Worm (Caenorhabditis elegans): ENCODE measurements around the gene F09E5.16.

DNA sequence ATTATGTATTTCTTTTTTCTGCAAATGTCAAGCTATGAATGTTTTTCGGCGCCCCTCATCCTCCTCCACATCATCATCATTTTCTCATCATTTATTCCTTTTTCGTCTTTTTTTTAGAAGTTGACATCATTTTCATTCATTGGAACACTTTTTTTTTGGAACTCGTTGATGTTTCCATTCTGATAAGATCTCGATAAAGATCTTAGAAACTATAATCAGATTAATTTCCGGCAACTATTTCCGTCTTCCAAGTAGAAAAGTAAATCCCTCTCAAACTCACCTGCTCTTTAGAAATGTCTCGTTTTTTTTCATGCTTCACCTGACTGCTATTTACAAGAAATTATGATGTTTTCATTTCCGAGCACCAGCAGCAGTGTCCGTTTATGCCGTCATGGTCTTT is 36.6 kb downstream of the F09E5.16 start:
- TF ChIP-seq somi-1 (GFP tag; optimal IDR thresholded peaks at IDR 0.05), result no peak
- TF ChIP-seq nfya-1 (tag; optimal IDR thresholded peaks at IDR 0.05; ENCODE audit: borderline replicate concordance, insufficient read depth), result no peak
- TF ChIP-seq Y53G8AR.9 (GFP tag; conservative IDR thresholded peaks at IDR 0.05), result no peak
- TF ChIP-seq F49E8.2 (tag; optimal IDR thresholded peaks at IDR 0.05; ENCODE audit: insufficient read depth), result no peak
- no peak for TF ChIP-seq let-607 (tag; optimal IDR thresholded peaks at IDR 0.05)
- no peak for TF ChIP-seq egl-44 (GFP tag; IDR thresholded peaks at IDR 0.05)
- TF ChIP-seq ZK185.1 (tag; optimal IDR thresholded peaks at IDR 0.05; ENCODE audit: poor library complexity, severe bottlenecking), result no peak
- TF ChIP-seq pbrm-1 (GFP tag; IDR thresholded peaks at IDR 0.05), result no peak
- no peak for TF ChIP-seq unc-62 (GFP tag; optimal IDR thresholded peaks at IDR 0.05)
- no peak for TF ChIP-seq F37B4.10 (GFP tag; IDR thresholded peaks at IDR 0.05)
- TF ChIP-seq D2030.7 (GFP tag; IDR thresholded peaks at IDR 0.05), result no peak
- no peak for TF ChIP-seq fkh-3 (tag; optimal IDR thresholded peaks at IDR 0.05)
- TF ChIP-seq attf-6 (GFP tag; IDR thresholded peaks at IDR 0.05), result no peak
- TF ChIP-seq sdz-38 (tag; optimal IDR thresholded peaks at IDR 0.05), result no peak
